Fruit fly (Drosophila melanogaster) S2 (cell line): ENCODE results near the gene tra.

Experiments
- CG8478 ChIP-seq: fragments of >200 bp; optimal IDR thresholded peaks from 2 replicates; lab custom pipeline; 2018
- CTCF ChIP-seq, 2 experiments: fragments of >200 bp; optimal IDR thresholded peaks; 2 replicates each; lab custom pipeline; 2018

Gene tra

DNA sequence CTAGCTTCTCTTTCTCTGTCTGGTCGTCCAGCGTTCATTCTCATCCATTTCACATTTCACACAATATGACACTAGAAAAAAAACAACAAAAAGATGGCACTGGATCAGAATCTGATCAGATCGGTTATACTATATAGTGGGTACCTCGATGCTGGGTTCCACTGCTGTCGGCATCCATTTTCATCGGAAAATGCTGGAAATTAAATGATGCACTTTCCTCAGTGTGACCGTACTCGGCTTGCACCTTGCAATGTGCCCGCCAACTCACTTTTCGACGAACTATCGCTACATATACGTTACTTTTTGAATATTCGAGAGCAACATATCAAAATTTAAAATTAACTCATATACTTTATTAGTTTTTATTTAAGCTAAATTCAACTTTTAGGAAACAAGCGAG is at the start of gene tra:
TSS of gene tra (minus strand) at position 191 of the 400 bp plus-strand sequence.
- TF ChIP-seq CTCF (optimal IDR thresholded peaks at IDR 0.05; lab: Kevin White, UChicago) (no peak), CG8478 (no peak)

DNA sequence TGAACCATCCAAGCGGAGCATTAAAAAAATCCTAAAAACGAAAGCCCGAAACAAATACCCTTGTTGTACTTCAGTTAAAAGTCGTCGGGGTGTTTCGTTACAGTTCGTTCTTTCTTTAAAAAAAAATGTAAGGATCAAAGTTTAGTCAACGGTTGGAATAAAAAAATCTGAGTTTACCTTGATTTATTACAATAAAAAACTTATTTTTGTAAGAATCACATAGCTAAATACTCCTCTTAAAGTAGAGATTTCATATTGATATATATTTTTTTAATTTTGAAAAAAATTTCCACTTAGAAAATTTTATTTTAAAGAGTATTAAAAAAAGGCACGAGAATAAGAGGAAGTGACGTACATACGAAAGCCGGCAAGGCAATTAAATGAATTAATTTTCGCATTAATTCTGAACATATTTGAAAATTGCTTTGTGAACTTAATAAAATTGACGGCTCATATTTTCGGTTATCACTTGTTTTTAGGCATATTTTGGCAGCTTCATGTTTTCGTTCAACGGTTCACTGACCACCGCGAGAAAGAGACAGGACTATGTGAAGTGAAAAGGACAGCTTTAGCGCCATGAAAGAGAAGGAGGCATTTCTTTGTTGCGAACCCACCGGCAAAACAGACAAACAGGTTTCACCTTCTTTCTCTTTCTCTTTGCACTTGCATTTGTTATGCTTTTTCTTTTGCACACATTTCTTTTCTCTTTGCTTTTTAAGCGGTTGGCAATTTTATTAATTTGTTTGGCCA is 48.0 kb upstream of the tra start:
- TF ChIP-seq CG8478 (no peak), CTCF (optimal IDR thresholded peaks at IDR 0.05; lab: Kevin White, UChicago) (no peak)

DNA sequence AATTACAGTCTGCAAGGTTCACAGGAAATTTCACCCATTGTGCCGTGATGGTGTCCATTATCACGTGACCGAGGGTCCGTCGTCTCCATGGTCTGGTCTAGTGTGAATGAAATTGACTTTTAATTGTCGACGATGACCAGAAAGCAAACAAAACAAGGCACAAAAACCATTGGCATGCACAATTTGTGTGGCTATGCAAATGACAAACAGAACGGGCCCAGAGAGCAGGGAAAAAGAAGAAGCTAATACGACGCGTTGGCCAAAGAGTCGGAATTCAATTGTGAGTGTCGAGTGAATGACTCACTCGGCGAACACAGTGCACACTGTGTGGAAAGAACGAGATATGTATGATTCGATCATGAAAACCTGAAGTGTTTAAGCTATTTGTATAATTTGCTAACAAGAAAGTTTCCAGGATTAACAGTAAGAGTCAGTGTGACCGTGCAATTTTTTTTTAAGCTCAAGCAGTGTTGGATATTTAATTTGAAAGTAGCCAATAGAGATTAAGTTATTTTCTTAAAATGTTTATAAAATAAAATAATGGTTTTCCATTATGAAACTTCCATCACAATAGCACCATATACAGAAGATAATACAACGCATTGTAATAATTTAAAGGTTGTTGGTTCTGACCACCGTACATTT is 44.8 kb upstream of the tra start:
- TF ChIP-seq CTCF (optimal IDR thresholded peaks at IDR 0.05; lab: Kevin White, UChicago) (no peak), CG8478 (no peak)

DNA sequence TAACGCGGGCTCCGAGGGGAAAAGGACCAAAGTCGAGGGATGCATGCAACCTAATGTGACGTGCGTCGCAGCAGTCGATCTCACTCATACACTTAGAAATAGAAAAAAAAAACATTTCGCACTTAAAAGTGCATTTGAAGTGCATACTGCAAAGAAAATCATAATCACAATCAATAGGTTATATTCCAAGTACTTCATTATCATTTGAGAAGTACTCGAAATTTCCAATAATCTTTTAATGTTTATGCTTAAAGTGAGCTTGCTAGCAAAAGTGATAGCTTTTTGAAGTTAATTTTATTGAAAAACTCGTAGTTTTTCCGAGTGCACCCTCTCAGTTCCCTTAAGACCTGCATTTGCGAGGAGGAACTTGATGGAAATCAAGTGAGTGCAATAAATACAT is 43.7 kb upstream of the tra start:
- TF ChIP-seq CTCF (optimal IDR thresholded peaks at IDR 0.05; lab: Kevin White, UChicago) (no peak), CG8478 (no peak)

DNA sequence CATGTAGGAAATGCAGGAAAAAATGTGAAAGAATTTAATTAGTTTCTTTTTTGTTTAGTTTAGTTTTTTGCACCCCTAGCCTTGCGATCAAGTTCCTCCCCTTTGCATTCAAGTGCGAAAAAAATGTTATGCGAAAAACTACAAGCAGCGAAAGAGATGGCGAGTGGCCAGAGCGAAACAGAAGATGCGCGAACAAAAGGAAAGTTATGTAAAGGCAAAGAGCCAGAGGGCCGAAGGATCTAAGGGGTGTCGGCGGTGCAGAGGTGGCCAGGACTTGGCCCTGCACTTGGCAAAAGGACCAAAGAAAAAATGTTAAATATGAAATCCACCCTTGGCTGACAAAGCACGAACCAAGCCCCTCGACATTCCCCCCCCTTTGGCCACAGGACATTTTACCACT is 43.2 kb upstream of the tra start:
- no peak for TF ChIP-seq CG8478

DNA sequence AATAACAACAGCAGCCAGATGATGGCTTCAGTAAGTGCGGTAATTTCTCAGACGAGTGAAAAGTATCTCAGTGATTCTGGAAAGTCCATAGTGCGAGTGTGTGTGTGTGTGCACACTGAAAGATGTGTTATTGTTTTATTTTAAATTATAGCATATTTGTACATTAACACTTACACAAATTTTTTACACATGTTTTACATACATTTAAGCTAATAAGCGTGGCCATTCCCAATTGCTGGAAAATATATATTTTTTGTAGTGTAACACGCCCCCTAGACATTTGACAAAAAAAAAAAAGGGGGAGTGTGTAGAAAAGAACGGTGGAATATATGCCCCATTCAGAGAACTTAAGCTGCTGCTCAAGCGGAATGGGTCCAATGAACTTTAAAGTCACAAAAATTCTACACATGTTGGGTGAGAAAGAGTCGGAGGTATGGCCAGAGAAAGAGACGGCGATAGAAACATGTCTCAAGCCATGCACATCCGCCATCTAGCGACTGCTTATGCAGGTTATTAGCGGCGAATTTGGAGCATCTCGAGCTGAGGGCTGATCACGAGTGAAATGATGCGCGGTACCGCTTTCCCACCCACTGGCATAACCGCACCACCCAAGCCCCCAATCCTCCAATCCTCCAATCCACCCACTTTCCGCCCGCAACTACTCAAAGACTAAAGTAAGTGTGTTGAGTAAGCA is 41.1 kb upstream of the tra start:
- peak; percentile 70 to 73 for TF ChIP-seq CTCF (optimal IDR thresholded peaks at IDR 0.05; lab: Kevin White, UChicago)
- no peak for TF ChIP-seq CG8478

DNA sequence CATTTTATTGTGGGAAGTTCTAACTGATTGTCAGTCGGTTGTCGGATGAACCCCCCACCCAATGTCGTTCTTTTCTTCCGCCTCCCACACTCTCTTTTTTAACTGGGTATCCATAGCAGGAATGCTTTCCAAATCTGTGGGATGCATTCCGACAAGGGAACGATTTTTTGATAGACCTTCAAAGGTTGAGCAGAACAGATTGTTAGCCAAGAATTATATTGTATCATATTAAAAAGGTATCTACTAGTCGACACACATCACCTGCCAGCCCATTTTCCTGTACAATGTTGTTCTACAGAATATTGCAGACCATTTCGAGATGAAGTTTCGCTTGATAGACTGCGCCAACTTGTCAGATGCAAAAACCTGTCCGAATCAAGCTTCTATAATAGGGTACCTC is 38.9 kb upstream of the tra start:
- no peak for TF ChIP-seq CTCF (optimal IDR thresholded peaks at IDR 0.05; lab: Kevin White, UChicago)
- TF ChIP-seq CG8478: no peak

DNA sequence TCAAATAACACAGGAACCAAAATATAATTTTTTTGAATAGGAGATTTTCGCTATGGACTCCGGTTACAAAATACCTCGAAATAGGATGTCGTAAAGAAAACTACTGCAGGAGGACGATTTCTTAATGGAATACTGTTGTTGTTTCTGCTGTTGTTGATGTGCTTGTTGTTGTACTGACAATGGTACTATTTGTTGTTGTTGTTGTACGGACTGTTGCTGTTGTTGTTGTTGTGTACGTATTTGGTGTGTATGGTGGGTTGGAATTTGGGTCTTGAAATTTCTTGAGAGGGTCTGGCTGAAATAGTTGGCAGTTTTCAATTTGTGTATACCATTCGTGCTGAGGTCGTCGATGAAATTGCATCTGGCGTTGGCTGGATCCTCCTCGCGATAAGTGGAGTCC is 35.3 kb upstream of the tra start:
- TF ChIP-seq CTCF (optimal IDR thresholded peaks at IDR 0.05; lab: Kevin White, UChicago) (no peak), CG8478 (no peak)

DNA sequence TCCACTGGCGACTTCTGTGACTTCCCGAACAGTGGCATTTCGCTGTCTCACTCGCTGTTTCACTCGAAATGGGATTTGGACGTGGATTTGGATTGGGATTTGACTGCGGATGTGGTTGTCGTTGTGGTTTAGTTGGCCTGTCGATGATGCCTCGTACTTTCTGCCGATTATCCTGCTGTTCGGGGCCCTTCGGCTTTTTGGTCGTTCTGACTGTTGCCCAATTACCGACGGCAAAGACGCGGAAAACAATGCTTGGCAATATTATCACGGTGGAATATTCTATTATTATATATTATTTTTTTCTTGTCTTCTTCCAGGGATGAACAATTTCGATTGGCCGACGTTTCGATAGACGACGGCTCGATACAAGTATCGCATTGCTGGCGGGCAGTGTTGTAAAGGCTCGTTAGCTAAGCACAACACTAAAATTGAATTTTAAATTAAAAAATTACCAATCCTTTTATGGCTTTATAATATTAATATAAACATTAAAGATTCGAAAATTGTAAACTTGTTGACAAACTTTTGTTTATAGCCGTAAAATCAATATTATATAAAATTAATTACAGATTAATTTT is 24.4 kb upstream of the tra start, which contains the start of gene Mo25:
TSS of gene Mo25 (minus strand) at position 341 of the 578 bp plus-strand sequence.
- TF ChIP-seq CG8478: no peak
- no peak for TF ChIP-seq CTCF (optimal IDR thresholded peaks at IDR 0.05; lab: Kevin White, UChicago)

DNA sequence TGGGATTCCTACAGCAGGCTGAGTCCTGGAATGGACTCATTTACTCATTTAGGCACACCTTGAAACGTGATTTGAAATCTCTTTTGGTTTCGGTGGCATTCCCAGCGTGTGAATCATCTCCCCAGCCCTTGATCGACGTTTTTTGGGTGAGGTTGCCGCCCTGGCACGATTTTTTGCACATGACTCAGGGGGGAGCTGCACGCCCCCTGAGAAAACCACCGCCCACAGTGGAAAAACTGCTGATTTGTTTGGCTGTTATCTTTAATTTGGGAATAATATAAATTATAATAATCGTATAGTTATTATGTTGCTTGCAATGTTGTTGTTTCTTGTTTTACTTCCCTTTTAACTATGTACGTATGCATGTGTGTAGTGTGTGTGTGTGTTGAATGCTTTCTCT is 22.1 kb upstream of the tra start:
- TF ChIP-seq CTCF (optimal IDR thresholded peaks at IDR 0.05; lab: Kevin White, UChicago) (no peak), CG8478 (no peak)

DNA sequence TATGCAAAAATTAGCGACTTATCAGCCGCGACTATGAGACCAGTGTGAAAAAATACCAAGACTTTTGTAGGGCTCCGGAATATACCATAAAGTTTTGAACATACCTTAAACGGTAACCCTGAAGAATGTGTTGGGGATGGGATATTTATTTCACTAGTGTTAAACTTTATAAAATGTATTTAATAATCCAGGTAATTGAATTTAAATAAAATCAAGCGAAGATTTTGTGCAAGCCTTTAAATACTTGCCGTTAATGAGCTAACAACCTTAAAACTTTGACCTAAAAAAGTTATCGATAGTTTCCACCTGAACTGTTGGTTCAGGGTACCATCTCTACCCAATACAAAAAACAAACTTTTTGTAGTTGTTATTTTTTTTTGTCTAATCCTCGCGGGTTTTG is 21.3 kb upstream of the tra start, which contains the start of gene CG4101:
TSS of gene CG4101 (plus strand) at position 335 of the 400 bp plus-strand sequence.
- TF ChIP-seq CG8478 (no peak), CTCF (optimal IDR thresholded peaks at IDR 0.05; lab: Kevin White, UChicago) (no peak)

DNA sequence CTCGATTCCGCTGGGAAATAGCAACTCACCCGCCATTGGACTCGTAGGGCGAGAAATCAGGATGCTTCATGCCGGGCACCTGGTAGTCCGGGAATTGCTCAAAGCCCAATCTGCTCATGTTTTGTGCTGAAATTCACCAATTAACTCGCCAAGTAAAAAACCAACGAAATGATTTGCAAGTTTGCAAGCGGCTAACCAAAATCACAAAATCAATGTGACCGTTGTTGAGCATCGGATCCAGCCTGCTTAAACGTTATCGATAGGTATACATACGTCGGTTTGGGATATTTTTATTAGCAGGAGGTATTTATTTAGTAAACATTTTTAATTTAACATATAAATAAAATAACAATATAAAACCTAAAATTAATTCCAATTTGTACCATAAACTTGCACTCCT is 19.4 kb upstream of the tra start, which contains the start of gene Prosbeta6:
TSS of gene Prosbeta6 (minus strand) at position 218 of the 400 bp plus-strand sequence.
- TF ChIP-seq CTCF (optimal IDR thresholded peaks at IDR 0.05; lab: Kevin White, UChicago) (peak in 1 of 2 experiments; percentile 5), CG8478 (no peak)

DNA sequence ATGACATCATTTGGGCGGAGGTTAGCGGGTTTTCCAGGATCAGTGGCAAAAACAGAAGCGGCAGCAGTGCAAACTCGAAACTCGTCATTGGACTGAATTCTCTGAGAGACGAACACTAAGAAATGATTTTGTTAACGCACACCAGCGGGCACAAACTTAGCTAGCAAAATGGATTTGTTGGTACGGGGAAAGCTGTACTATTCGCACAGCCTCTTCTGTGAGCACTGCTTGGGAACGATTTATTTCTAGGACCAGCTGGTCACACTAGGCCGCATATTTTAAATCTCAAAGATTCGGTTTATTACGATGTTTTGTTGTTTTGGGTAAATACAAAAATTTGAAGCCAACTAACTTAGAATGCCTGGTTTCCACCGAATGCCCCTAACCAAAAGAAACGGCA is 18.3 kb upstream of the tra start, which contains the start of gene CG4098:
TSS of gene CG4098 (minus strand) at position 228 of the 400 bp plus-strand sequence.
- TF ChIP-seq CTCF (optimal IDR thresholded peaks at IDR 0.05; lab: Kevin White, UChicago) (no peak), CG8478 (no peak)

DNA sequence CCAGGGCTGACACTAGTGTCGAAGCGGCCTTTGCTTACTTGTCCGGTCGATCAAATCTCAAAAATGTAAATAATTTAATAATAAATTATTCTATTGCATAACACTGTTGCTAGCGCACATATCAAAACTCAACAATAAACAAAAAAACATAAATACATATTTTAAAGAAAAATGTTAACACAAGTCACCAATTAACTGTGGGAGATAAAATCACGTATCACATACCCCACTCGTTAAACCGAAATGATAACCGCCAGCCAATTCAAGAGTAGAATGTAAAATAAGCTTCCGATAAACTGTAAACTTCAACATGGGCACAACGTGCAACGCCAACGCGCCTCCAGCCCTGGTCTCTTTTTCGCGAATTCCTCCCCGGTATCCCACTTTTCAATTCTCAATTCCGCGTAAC is 11.9 kb upstream of the tra start, which contains the start of gene Arts:
TSS of gene Arts (plus strand) at position 116 of the 409 bp plus-strand sequence.
- no peak for TF ChIP-seq CG8478
- TF ChIP-seq CTCF (optimal IDR thresholded peaks at IDR 0.05; lab: Kevin White, UChicago): no peak

DNA sequence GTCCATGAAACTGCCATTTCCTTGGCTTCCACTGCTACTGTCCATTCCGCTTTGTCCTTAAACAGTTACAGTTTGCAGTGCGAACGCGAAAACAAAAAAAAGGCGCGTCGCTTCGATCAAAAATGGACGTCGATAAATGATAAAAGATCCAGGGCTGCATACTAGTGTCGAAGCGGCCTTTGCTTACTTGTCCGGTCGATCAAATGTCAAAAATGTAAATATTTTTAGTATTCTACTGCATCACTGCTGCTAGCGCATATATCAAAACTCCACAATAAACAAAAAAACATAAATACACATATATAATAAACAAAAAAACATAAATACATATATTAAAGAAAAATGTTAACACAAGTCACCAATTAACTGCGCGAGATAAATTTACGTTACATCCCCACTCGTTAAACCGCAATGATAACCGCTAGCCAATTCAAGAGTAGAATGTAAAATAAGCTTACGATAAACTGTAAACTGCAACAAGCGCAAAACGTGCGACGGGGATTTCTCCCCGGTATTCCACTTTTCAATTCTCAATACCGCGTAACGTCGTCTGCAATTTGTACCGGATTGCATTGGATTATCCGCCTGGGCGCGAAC is 4.2 kb upstream of the tra start, which contains the start of the genes spd-2 and Apl:
TSS of gene spd-2 (minus strand) at position 93 of the 597 bp plus-strand sequence.
TSS of gene Apl (plus strand) at position 260 of the 597 bp plus-strand sequence.
- TF ChIP-seq CG8478 (no peak), CTCF (optimal IDR thresholded peaks at IDR 0.05; lab: Kevin White, UChicago) (no peak)
